Worm (Caenorhabditis elegans): ENCODE results near the gene lgc-44.

- TF ChIP-seq daf-12 (tag; optimal IDR thresholded peaks at IDR 0.05) (no peak), nhr-77 (tag; optimal IDR thresholded peaks at IDR 0.05) (no peak), php-3 (GFP tag; IDR thresholded peaks at IDR 0.05) (no peak), zag-1 (tag; optimal IDR thresholded peaks at IDR 0.05) (no peak), skn-1 (tag; optimal IDR thresholded peaks at IDR 0.05) (no peak)
These were observed 10.5 kb upstream of the lgc-44 start for ce11 chrV:11682858-11683257.

All from whole organism, L4 larva.